Fruit fly (Drosophila melanogaster) whole organism, embryonic: ENCODE measurements around the gene CG7550.

Experiments
- Atf-2 ChIP-seq: fragments of 200-800 bp; sonication (Bioruptor generic); optimal IDR thresholded peaks from 2 replicates; lab custom pipeline; 2016; ENCODE audit warnings: missing biosample characterization, missing genetic modification characterization
- Atf6 ChIP-seq: fragments of 200-800 bp; sonication (Bioruptor generic); IDR thresholded peaks from 2 replicates; pipeline ENCODE4 v1.3.6; 2022; ENCODE audit warnings: missing biosample characterization, missing genetic modification characterization
- CG10565 ChIP-seq: fragments of 200-800 bp; sonication (Bioruptor generic); optimal IDR thresholded peaks from 3 replicates; lab custom pipeline; 2016; ENCODE audit warnings: missing biosample characterization, mild to moderate bottlenecking, missing genetic modification characterization
- CG12744 ChIP-seq: fragments of 200-800 bp; sonication (Bioruptor generic); optimal IDR thresholded peaks from 2 replicates; lab custom pipeline; 2016; ENCODE audit warnings: missing biosample characterization, missing genetic modification characterization
- CG12769 ChIP-seq: fragments of 200-800 bp; sonication (Bioruptor generic); optimal IDR thresholded peaks from 2 replicates; lab custom pipeline; 2019; ENCODE audit warnings: missing biosample characterization, mild to moderate bottlenecking, missing genetic modification characterization, moderate library complexity
- CG13775 ChIP-seq: fragments of 200-800 bp; sonication (Bioruptor generic); optimal IDR thresholded peaks from 3 replicates; lab custom pipeline; 2017; ENCODE audit warnings: missing biosample characterization, mild to moderate bottlenecking, missing genetic modification characterization
- CG15601 ChIP-seq: fragments of 200-800 bp; sonication (Bioruptor generic); optimal IDR thresholded peaks from 3 replicates; lab custom pipeline; 2019; ENCODE audit warnings: missing biosample characterization, mild to moderate bottlenecking, missing genetic modification characterization, moderate library complexity
- CG18011 ChIP-seq: fragments of 200-800 bp; sonication (Bioruptor generic); optimal IDR thresholded peaks from 2 replicates; lab custom pipeline; 2017; ENCODE audit warnings: missing biosample characterization, missing genetic modification characterization, mild to moderate bottlenecking, moderate library complexity, missing genotype
- CG30020 ChIP-seq: fragments of 200-800 bp; optimal IDR thresholded peaks from 2 replicates; lab custom pipeline; 2019; ENCODE audit warnings: missing biosample characterization, mild to moderate bottlenecking, missing genetic modification characterization, moderate library complexity
- CG31365 ChIP-seq: fragments of 200-800 bp; sonication (Bioruptor generic); optimal IDR thresholded peaks from 2 replicates; lab custom pipeline; 2018; ENCODE audit warnings: missing biosample characterization, mild to moderate bottlenecking, missing genetic modification characterization
- CG32532 ChIP-seq: fragments of 200-800 bp; sonication (Bioruptor generic); IDR thresholded peaks from 2 replicates; pipeline ENCODE4 v1.3.6; 2022; ENCODE audit warnings: missing biosample characterization, missing genetic modification characterization
- CG4328 ChIP-seq: fragments of 200-800 bp; sonication (Bioruptor generic); optimal IDR thresholded peaks from 3 replicates; lab custom pipeline; 2017; ENCODE audit warnings: missing biosample characterization, missing genetic modification reagents, missing genetic modification characterization
- CG4360 ChIP-seq: fragments of 200-800 bp; sonication (Bioruptor generic); IDR thresholded peaks from 2 replicates; pipeline ENCODE4 v1.3.6; 2022; ENCODE audit warnings: missing biosample characterization, missing genetic modification characterization
- CG43689 ChIP-seq: fragments of 200-800 bp; sonication (Bioruptor generic); IDR thresholded peaks from 2 replicates; pipeline ENCODE4 v1.3.6; 2022; ENCODE audit warnings: missing biosample characterization, missing genetic modification characterization
- CG5180 ChIP-seq: fragments of 200-800 bp; sonication (Bioruptor generic); optimal IDR thresholded peaks from 3 replicates; lab custom pipeline; 2017; ENCODE audit warnings: missing biosample characterization, missing genetic modification characterization, mild to moderate bottlenecking, moderate library complexity, missing genetic modification reagents
- CG6689 ChIP-seq: fragments of 200-800 bp; sonication (Bioruptor generic); IDR thresholded peaks from 2 replicates; pipeline ENCODE4 v1.3.6; 2022; ENCODE audit warnings: missing biosample characterization, missing genetic modification characterization
- CG6791 ChIP-seq: fragments of 200-800 bp; sonication (Bioruptor generic); IDR thresholded peaks from 3 replicates; pipeline ENCODE4 v1.3.6; 2022; ENCODE audit warnings: missing biosample characterization, missing genetic modification characterization; ENCODE audit not compliant: partially characterized antibody
- CG7372 ChIP-seq: fragments of 200-800 bp; sonication (Bioruptor generic); IDR thresholded peaks from 2 replicates; pipeline ENCODE4 v1.3.6; 2022; ENCODE audit warnings: missing biosample characterization, missing genetic modification characterization
- CG7928 ChIP-seq: fragments of 200-800 bp; sonication (Bioruptor generic); optimal IDR thresholded peaks from 2 replicates; lab custom pipeline; 2017; ENCODE audit warnings: missing biosample characterization, mild to moderate bottlenecking, missing genetic modification characterization
- CG7987 ChIP-seq: fragments of 200-800 bp; sonication (Bioruptor generic); optimal IDR thresholded peaks from 2 replicates; lab custom pipeline; 2018; ENCODE audit warnings: missing biosample characterization, mild to moderate bottlenecking, missing genetic modification characterization, moderate library complexity
- CG8924 ChIP-seq: fragments of 200-800 bp; optimal IDR thresholded peaks from 3 replicates; lab custom pipeline; 2019; ENCODE audit warnings: missing biosample characterization, mild to moderate bottlenecking, missing genetic modification characterization, moderate library complexity
- CG9932 ChIP-seq: fragments of 200-800 bp; sonication (Bioruptor generic); IDR thresholded peaks from 2 replicates; pipeline ENCODE4 v1.3.6; 2022; ENCODE audit warnings: missing biosample characterization, missing genetic modification characterization
- Dip2 ChIP-seq: fragments of 200-800 bp; sonication (Bioruptor generic); IDR thresholded peaks from 2 replicates; pipeline ENCODE4 v1.3.6; 2022; ENCODE audit warnings: missing biosample characterization, missing genetic modification characterization
- Dp ChIP-seq: fragments of 200-800 bp; sonication (Bioruptor generic); optimal IDR thresholded peaks from 2 replicates; lab custom pipeline; 2018; ENCODE audit warnings: missing biosample characterization, mild to moderate bottlenecking, missing genetic modification characterization, moderate library complexity
- Eip74EF ChIP-seq, 2 experiments: fragments of 200-800 bp in 1 of 2; fragments of >200 bp in 1 of 2; sonication (Bioruptor generic) in 1 of 2; optimal IDR thresholded peaks; 2 replicates each; lab custom pipeline; 2017 to 2019; ENCODE audit warnings: missing biosample characterization in 2 of 2, missing genetic modification characterization in 2 of 2, mild to moderate bottlenecking in 1 of 2, moderate library complexity in 1 of 2
- Ets97D ChIP-seq: fragments of 200-800 bp; sonication (Bioruptor generic); optimal IDR thresholded peaks from 3 replicates; lab custom pipeline; 2016; ENCODE audit warnings: missing biosample characterization, missing genetic modification characterization
- HLH3B ChIP-seq: fragments of 200-800 bp; sonication (Bioruptor generic); IDR thresholded peaks from 2 replicates; pipeline ENCODE4 v1.3.6; 2022; ENCODE audit warnings: missing biosample characterization, missing genetic modification characterization
- Hey ChIP-seq: fragments of 200-800 bp; sonication (Bioruptor generic); optimal IDR thresholded peaks from 3 replicates; lab custom pipeline; 2018; ENCODE audit warnings: missing biosample characterization, mild to moderate bottlenecking, missing genetic modification characterization
- Hmr ChIP-seq: fragments of 200-800 bp; sonication (Bioruptor generic); optimal IDR thresholded peaks from 3 replicates; lab custom pipeline; 2017; ENCODE audit warnings: mild to moderate bottlenecking, missing biosample characterization, missing genetic modification reagents, missing genetic modification characterization
- Hsf ChIP-seq: fragments of 200-800 bp; sonication (Bioruptor generic); optimal IDR thresholded peaks from 3 replicates; lab custom pipeline; 2016; ENCODE audit warnings: missing biosample characterization, missing genetic modification characterization
- MBD-R2 ChIP-seq: fragments of 200-800 bp; sonication (Bioruptor generic); IDR thresholded peaks from 2 replicates; pipeline ENCODE4 v1.3.6; 2022; ENCODE audit warnings: missing biosample characterization, missing genetic modification characterization
- MTF-1 ChIP-seq: fragments of 200-800 bp; sonication (Bioruptor generic); optimal IDR thresholded peaks from 2 replicates; lab custom pipeline; 2018; ENCODE audit warnings: missing biosample characterization, mild to moderate bottlenecking, missing genetic modification characterization, borderline replicate concordance
- Med ChIP-seq: fragments of 200-800 bp; sonication (Bioruptor generic); peaks from one replicate; lab custom pipeline; 2016; ENCODE audit warnings: missing biosample characterization, missing genetic modification characterization, mild to moderate bottlenecking, inconsistent platforms, moderate library complexity
- Side ChIP-seq: fragments of 200-800 bp; sonication (Bioruptor generic); optimal IDR thresholded peaks from 2 replicates; lab custom pipeline; 2016; ENCODE audit warnings: missing biosample characterization, missing genetic modification characterization
- Trl ChIP-seq, 3 experiments: fragments of >200 bp in 2 of 3; fragments of 200-800 bp in 1 of 3; sonication (Bioruptor generic) in 1 of 3; optimal IDR thresholded peaks; 2 replicates in 1 of 3; 3 replicates in 2 of 3; lab custom pipeline; 2016 to 2017; ENCODE audit warnings: missing biosample characterization in 1 of 3, missing genetic modification characterization in 1 of 3
- bab2 ChIP-seq: fragments of 200-800 bp; sonication (Bioruptor generic); optimal IDR thresholded peaks from 2 replicates; lab custom pipeline; 2016; ENCODE audit warnings: missing biosample characterization, missing genetic modification characterization
- crol ChIP-seq: fragments of 200-800 bp; sonication (Bioruptor generic); IDR thresholded peaks from 2 replicates; pipeline ENCODE4 v1.3.6; 2022; ENCODE audit warnings: missing biosample characterization, missing genetic modification characterization
- gfzf ChIP-seq: fragments of 200-800 bp; sonication (Bioruptor generic); optimal IDR thresholded peaks from 2 replicates; lab custom pipeline; 2016; ENCODE audit warnings: missing biosample characterization, mild to moderate bottlenecking, missing genetic modification characterization, moderate library complexity
- hkb ChIP-seq, 2 experiments: fragments of 200-800 bp in 1 of 2; fragments of >200 bp in 1 of 2; sonication (Bioruptor generic) in 1 of 2; IDR thresholded peaks in 1 of 2; optimal IDR thresholded peaks in 1 of 2; 2 replicates each; pipeline versions ENCODE4 v1.3.6 to Lab custom; 2017 to 2022; ENCODE audit warnings: missing biosample characterization in 1 of 2, missing genetic modification characterization in 1 of 2
- kay ChIP-seq: fragments of 200-800 bp; sonication (Bioruptor generic); optimal IDR thresholded peaks from 2 replicates; lab custom pipeline; 2016; ENCODE audit warnings: missing biosample characterization, missing genetic modification characterization
- klu ChIP-seq: fragments of 200-800 bp; sonication (Bioruptor generic); IDR thresholded peaks from 2 replicates; pipeline ENCODE4 v1.3.6; 2022; ENCODE audit warnings: missing biosample characterization, missing genetic modification characterization
- kni ChIP-seq: fragments of 200-800 bp; sonication (Bioruptor generic); optimal IDR thresholded peaks from 3 replicates; lab custom pipeline; 2017; ENCODE audit warnings: mild to moderate bottlenecking, missing biosample characterization, missing genetic modification reagents, missing genetic modification characterization
- lab ChIP-seq: fragments of 200-800 bp; sonication (Bioruptor generic); optimal IDR thresholded peaks from 3 replicates; lab custom pipeline; 2017; ENCODE audit warnings: missing biosample characterization, missing genetic modification characterization, mild to moderate bottlenecking, moderate library complexity, missing genetic modification reagents
- mam ChIP-seq: fragments of 200-800 bp; sonication (Bioruptor generic); optimal IDR thresholded peaks from 3 replicates; lab custom pipeline; 2016; ENCODE audit warnings: missing biosample characterization, missing genetic modification characterization
- nom ChIP-seq: fragments of 200-800 bp; sonication (Bioruptor generic); optimal IDR thresholded peaks from 2 replicates; lab custom pipeline; 2017; ENCODE audit warnings: missing biosample characterization, missing genetic modification characterization, mild to moderate bottlenecking, moderate library complexity, missing genetic modification reagents
- odd ChIP-seq: fragments of 200-800 bp; sonication (Bioruptor generic); optimal IDR thresholded peaks from 2 replicates; lab custom pipeline; 2017; ENCODE audit warnings: missing biosample characterization, mild to moderate bottlenecking, missing genetic modification characterization
- pros ChIP-seq: fragments of 200-800 bp; sonication (Bioruptor generic); optimal IDR thresholded peaks from 3 replicates; lab custom pipeline; 2019; ENCODE audit warnings: missing biosample characterization, mild to moderate bottlenecking, missing genetic modification characterization, moderate library complexity
- scrt ChIP-seq: fragments of 200-800 bp; sonication (Bioruptor generic); optimal IDR thresholded peaks from 2 replicates; lab custom pipeline; 2018; ENCODE audit warnings: missing biosample characterization, mild to moderate bottlenecking, missing genetic modification characterization, moderate library complexity
- sens-2 ChIP-seq: fragments of 200-800 bp; sonication (Bioruptor generic); IDR thresholded peaks from 2 replicates; pipeline ENCODE4 v1.3.6; 2022; ENCODE audit warnings: missing biosample characterization, missing genetic modification characterization
- toy ChIP-seq: fragments of 200-800 bp; sonication (Bioruptor generic); IDR thresholded peaks from 2 replicates; pipeline ENCODE4 v1.3.6; 2022; ENCODE audit warnings: missing biosample characterization, missing genetic modification characterization

The CG7550 gene

dm6 chr3L:8073872-8074271 lies 50.5 kb downstream of the CG7550 start (continued):
- TF ChIP-seq CG43689 (GFP tag; lab: Robert Waterston, UW) (no peak), CG5180 (GFP tag; lab: Kevin White, UChicago) (no peak), CG9932 (GFP tag; lab: Robert Waterston, UW) (no peak; the same call in 1 of the 2 replicates), klu (GFP tag; lab: Robert Waterston, UW) (no peak), CG12744 (no peak), Hey (tag; lab: Kevin White, UChicago) (no peak), Dp (GFP tag; lab: Kevin White, UChicago) (no peak), hkb (optimal IDR thresholded peaks at IDR 0.05; lab: Kevin White, UChicago) (no peak), hkb (GFP tag; IDR thresholded peaks at IDR 0.05; lab: Robert Waterston, UW) (0 out of 2 replicates have a peak, but pooled peaks have one; percentile 19), scrt (GFP tag; lab: Kevin White, UChicago) (no peak), CG13775 (no peak), Trl (optimal IDR thresholded peaks at IDR 0.05; lab: Kevin White, UChicago) (peak; percentile 10 to 43), Trl (GFP tag; optimal IDR thresholded peaks at IDR 0.05; lab: Kevin White, UChicago) (no peak), pros (GFP tag; lab: Kevin White, UChicago) (no peak), MBD-R2 (no peak), CG7987 (GFP tag; lab: Kevin White, UChicago) (no peak), CG15601 (no peak), sens-2 (GFP tag; lab: Robert Waterston, UW) (no peak), kay (GFP tag; lab: Kevin White, UChicago) (no peak), lab (GFP tag; lab: Kevin White, UChicago) (peak; percentile 47), Eip74EF (GFP tag; optimal IDR thresholded peaks at IDR 0.05; lab: Kevin White, UChicago) (no peak), CG7372 (GFP tag; lab: Robert Waterston, UW) (no peak), Side (no peak), toy (GFP tag; lab: Robert Waterston, UW) (no peak), MTF-1 (GFP tag; lab: Kevin White, UChicago) (no peak), CG12769 (peak; percentile 36), CG30020 (no peak), bab2 (GFP tag; lab: Kevin White, UChicago) (no peak), mam (GFP tag; lab: Kevin White, UChicago) (no peak), CG7928 (GFP tag; lab: Kevin White, UChicago) (no peak), CG31365 (tag; lab: Kevin White, UChicago) (no peak), odd (GFP tag; lab: Kevin White, UChicago) (no peak), CG8924 (tag; lab: Kevin White, UChicago) (no peak), gfzf (no peak), Hmr (GFP tag; lab: Kevin White, UChicago) (no peak), nom (GFP tag; lab: Kevin White, UChicago) (no peak), CG4328 (no peak), crol (GFP tag; lab: Robert Waterston, UW) (peak; percentile 70), Atf-2 (GFP tag; lab: Kevin White, UChicago) (no peak), CG32532 (peak; percentile 44), Dip2 (GFP tag; lab: Robert Waterston, UW) (no peak), Atf6 (GFP tag; lab: Robert Waterston, UW) (peak; percentile 40; the same call in 1 of the 2 replicates), CG4360 (GFP tag; lab: Robert Waterston, UW) (no peak), CG6689 (GFP tag; lab: Robert Waterston, UW) (0 out of 2 replicates have a peak, but pooled peaks have one; percentile 15), Med (peak; percentile 84), HLH3B (GFP tag; lab: Robert Waterston, UW) (no peak), CG6791 (no peak), CG10565 (GFP tag; lab: Kevin White, UChicago) (no peak), kni (GFP tag; lab: Kevin White, UChicago) (peak; percentile 67), CG18011 (GFP tag; lab: Kevin White, UChicago) (peak; percentile 60), Ets97D (GFP tag; lab: Kevin White, UChicago) (no peak), Hsf (GFP tag; lab: Kevin White, UChicago) (no peak)
